Worm (Caenorhabditis elegans): ENCODE measurements around the gene Y17D7B.2.

ce11 chrV:18771804-18772386 lies 15.6 kb upstream of the Y17D7B.2 start:
- no peak for TF ChIP-seq ceh-13 (GFP tag; optimal IDR thresholded peaks at IDR 0.05)
- TF ChIP-seq hnd-1 (tag; optimal IDR thresholded peaks at IDR 0.05): no peak
- TF ChIP-seq ama-1 (optimal IDR thresholded peaks at IDR 0.05): no peak
- TF ChIP-seq ets-7 (tag; optimal IDR thresholded peaks at IDR 0.05): no peak
- TF ChIP-seq hmbx-1 (tag; optimal IDR thresholded peaks at IDR 0.05): no peak
- no peak for TF ChIP-seq flt-1 (GFP tag; IDR thresholded peaks at IDR 0.05)
- TF ChIP-seq tbx-11 (GFP tag; IDR thresholded peaks at IDR 0.05): no peak
- TF ChIP-seq sea-1 (GFP tag; conservative IDR thresholded peaks at IDR 0.05): no peak
- TF ChIP-seq pes-1 (GFP tag; IDR thresholded peaks at IDR 0.05): no peak
- no peak for TF ChIP-seq F13C5.2 (tag; optimal IDR thresholded peaks at IDR 0.05)

Data from whole organism, early embryonic.